Worm (Caenorhabditis elegans): ENCODE results near the gene F49E2.2.

The F49E2.2 gene

DNA sequence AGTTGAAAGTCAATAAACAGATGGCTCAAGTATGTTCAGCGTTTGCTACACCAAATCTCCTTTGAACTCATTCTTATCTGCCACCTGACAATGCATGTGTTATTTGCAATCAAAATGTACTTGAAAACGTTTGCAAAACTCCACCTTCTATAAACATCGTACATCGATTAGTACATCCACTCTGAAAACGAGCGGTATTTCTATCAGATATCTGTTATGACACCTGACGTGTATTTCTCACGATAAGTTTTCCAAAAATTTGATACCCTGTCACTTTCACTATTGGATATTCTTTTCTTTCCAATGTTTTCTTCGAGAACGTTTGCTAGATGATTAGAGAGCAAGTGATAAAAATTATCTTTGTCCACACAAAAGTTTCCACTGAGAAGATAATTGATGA, 22.1 kb upstream of the F49E2.2 start (continued):
- TF ChIP-seq nhr-71 (tag; optimal IDR thresholded peaks at IDR 0.05): peak; percentile 44

DNA sequence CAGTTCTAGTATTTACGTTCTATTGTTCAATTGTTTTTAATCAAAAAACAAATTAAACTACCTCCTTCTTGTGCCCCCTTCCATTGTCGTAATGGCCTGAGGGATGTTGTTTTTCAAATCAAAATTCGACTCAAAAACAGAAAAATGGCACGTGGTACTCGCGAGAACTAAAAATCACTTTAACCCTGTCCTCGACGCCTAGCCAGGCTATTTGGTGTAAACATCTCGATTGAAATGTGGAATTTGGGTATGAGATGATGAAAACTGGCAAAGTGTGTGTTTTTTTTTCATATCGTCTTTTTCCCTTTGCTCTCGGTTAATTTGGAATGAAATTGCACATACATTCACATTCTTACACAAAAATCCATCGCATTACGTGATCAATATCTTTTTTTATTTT, 19.9 kb upstream of the F49E2.2 start:
- TF ChIP-seq nhr-85 (tag): peak; percentile 44
- no peak for TF ChIP-seq efl-1 (optimal IDR thresholded peaks at IDR 0.05)
- TF ChIP-seq efl-1 (GFP tag; optimal IDR thresholded peaks at IDR 0.05 in 1 of 2): peak in 1 of 2 experiments; percentile 89
- peak in 1 of 2 experiments; percentile 3 for TF ChIP-seq lin-35 (GFP tag; optimal IDR thresholded peaks at IDR 0.05)
- no peak for TF ChIP-seq nhr-19 (GFP tag; conservative IDR thresholded peaks at IDR 0.05)
- peak; percentile 39 for TF ChIP-seq lin-14 (GFP tag; optimal IDR thresholded peaks at IDR 0.05)
- TF ChIP-seq unc-86 (tag; optimal IDR thresholded peaks at IDR 0.05): no peak
- TF ChIP-seq snu-23 (GFP tag; optimal IDR thresholded peaks at IDR 0.05): peak; percentile 39
- peak; percentile 7 for TF ChIP-seq nhr-20 (tag; optimal IDR thresholded peaks at IDR 0.05)
- TF ChIP-seq mdl-1 (tag; optimal IDR thresholded peaks at IDR 0.05): peak in 1 of 2 experiments; percentile 18
- no peak for TF ChIP-seq fkh-8 (tag; optimal IDR thresholded peaks at IDR 0.05)
- peak; percentile 64 for TF ChIP-seq vab-15 (tag; optimal IDR thresholded peaks at IDR 0.05)

DNA sequence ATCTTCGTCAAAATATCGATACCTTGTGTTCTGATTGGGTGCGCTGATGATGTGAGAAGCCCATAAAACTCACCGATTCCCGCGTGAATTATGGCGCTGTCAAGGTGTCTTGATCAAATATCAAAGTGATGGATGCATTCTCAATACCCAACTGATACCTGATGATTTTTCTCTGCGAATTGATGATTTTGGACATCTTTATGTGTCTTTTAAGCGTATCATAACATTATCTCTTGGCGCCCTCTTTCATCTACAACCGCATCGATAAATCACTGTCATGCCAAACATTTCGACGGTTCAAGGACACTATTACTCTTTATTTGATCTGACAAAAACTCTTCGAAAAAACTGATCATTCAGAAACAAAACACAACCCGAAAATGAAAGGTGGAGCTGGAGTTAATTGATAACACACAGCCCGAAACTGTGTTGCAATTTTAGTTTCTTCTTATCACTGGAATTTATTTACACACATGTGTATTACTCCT, 19.2 kb upstream of the F49E2.2 start:
- no peak for TF ChIP-seq pag-3 (tag; optimal IDR thresholded peaks at IDR 0.05; ENCODE audit: borderline replicate concordance, insufficient read depth)
- TF ChIP-seq lin-39 (tag; optimal IDR thresholded peaks at IDR 0.05): no peak
- TF ChIP-seq ces-1 (GFP tag; optimal IDR thresholded peaks at IDR 0.05): no peak
- no peak for TF ChIP-seq sptf-1 (tag; optimal IDR thresholded peaks at IDR 0.05)
- TF ChIP-seq sox-4 (tag; optimal IDR thresholded peaks at IDR 0.05): no peak
- no peak for TF ChIP-seq ets-5 (GFP tag; IDR thresholded peaks at IDR 0.05)
- no peak for TF ChIP-seq fos-1 (tag; optimal IDR thresholded peaks at IDR 0.05)
- TF ChIP-seq ceh-63 (GFP tag; optimal IDR thresholded peaks at IDR 0.05): no peak
- TF ChIP-seq mab-9 (GFP tag; IDR thresholded peaks at IDR 0.05): no peak
- TF ChIP-seq grh-1 (GFP tag; IDR thresholded peaks at IDR 0.05): peak; percentile 42; the same call in 1 of the 2 replicates
- TF ChIP-seq fkh-8 (tag; optimal IDR thresholded peaks at IDR 0.05): no peak
- no peak for TF ChIP-seq pax-3 (tag; optimal IDR thresholded peaks at IDR 0.05)
- TF ChIP-seq nhr-90 (tag; optimal IDR thresholded peaks at IDR 0.05; ENCODE audit: poor library complexity): peak; percentile 57
- peak in 1 of 2 experiments; percentile 63 for TF ChIP-seq lin-35 (GFP tag; optimal IDR thresholded peaks at IDR 0.05)
- peak; percentile 41 for TF ChIP-seq snu-23 (GFP tag; optimal IDR thresholded peaks at IDR 0.05)
- no peak for TF ChIP-seq zag-1 (tag; optimal IDR thresholded peaks at IDR 0.05)
- TF ChIP-seq ztf-4 (tag; optimal IDR thresholded peaks at IDR 0.05): no peak
- TF ChIP-seq nhr-47 (tag; optimal IDR thresholded peaks at IDR 0.05): peak; percentile 16
- TF ChIP-seq fkh-4 (tag; optimal IDR thresholded peaks at IDR 0.05; ENCODE audit: borderline replicate concordance): no peak
- no peak for TF ChIP-seq nhr-237 (tag; optimal IDR thresholded peaks at IDR 0.05)
- no peak for TF ChIP-seq nhr-12 (tag; optimal IDR thresholded peaks at IDR 0.05)
- no peak for TF ChIP-seq unc-30 (tag; optimal IDR thresholded peaks at IDR 0.05)
- TF ChIP-seq nhr-77 (tag; optimal IDR thresholded peaks at IDR 0.05): no peak
- no peak for TF ChIP-seq zip-4 (GFP tag; optimal IDR thresholded peaks at IDR 0.05)
- no peak for TF ChIP-seq efl-3 (GFP tag; optimal IDR thresholded peaks at IDR 0.05)
- TF ChIP-seq mdl-1 (tag; optimal IDR thresholded peaks at IDR 0.05): peak in 1 of 2 experiments; percentile 62
- TF ChIP-seq irx-1 (tag; optimal IDR thresholded peaks at IDR 0.05): peak; percentile 49
- TF ChIP-seq F16B12.6 (tag; optimal IDR thresholded peaks at IDR 0.05): no peak
- TF ChIP-seq snpc-4 (tag; optimal IDR thresholded peaks at IDR 0.05): no peak
- TF ChIP-seq mep-1 (tag; optimal IDR thresholded peaks at IDR 0.05): no peak
- no peak for TF ChIP-seq unc-130 (tag; optimal IDR thresholded peaks at IDR 0.05)
- no peak for TF ChIP-seq ama-1 (optimal IDR thresholded peaks at IDR 0.05)
- TF ChIP-seq hlh-17 (GFP tag; optimal IDR thresholded peaks at IDR 0.05; ENCODE audit: borderline replicate concordance): no peak
- no peak for TF ChIP-seq hlh-4 (tag; optimal IDR thresholded peaks at IDR 0.05)
- TF ChIP-seq tbx-2 (tag; optimal IDR thresholded peaks at IDR 0.05): peak; percentile 34
- TF ChIP-seq skn-1 (tag; optimal IDR thresholded peaks at IDR 0.05): no peak
- TF ChIP-seq ztf-11 (tag; optimal IDR thresholded peaks at IDR 0.05): no peak
- no peak for TF ChIP-seq lir-3 (tag; optimal IDR thresholded peaks at IDR 0.05; ENCODE audit: poor library complexity)
- TF ChIP-seq ceh-8 (GFP tag; optimal IDR thresholded peaks at IDR 0.05): no peak
- no peak for TF ChIP-seq nhr-84 (tag; optimal IDR thresholded peaks at IDR 0.05)
- no peak for TF ChIP-seq efl-1 (optimal IDR thresholded peaks at IDR 0.05)
- no peak for TF ChIP-seq efl-1 (GFP tag; optimal IDR thresholded peaks at IDR 0.05 in 1 of 2)
